Fruit fly (Drosophila melanogaster) S2 (cell line): ENCODE measurements around the gene RhoGAP15B.

ENCODE experiments used
- CG8478 ChIP-seq: fragments of >200 bp; optimal IDR thresholded peaks from 2 replicates; lab custom pipeline; 2018
- CTCF ChIP-seq, 2 experiments: fragments of >200 bp; optimal IDR thresholded peaks; 2 replicates each; lab custom pipeline; 2018

DNA sequence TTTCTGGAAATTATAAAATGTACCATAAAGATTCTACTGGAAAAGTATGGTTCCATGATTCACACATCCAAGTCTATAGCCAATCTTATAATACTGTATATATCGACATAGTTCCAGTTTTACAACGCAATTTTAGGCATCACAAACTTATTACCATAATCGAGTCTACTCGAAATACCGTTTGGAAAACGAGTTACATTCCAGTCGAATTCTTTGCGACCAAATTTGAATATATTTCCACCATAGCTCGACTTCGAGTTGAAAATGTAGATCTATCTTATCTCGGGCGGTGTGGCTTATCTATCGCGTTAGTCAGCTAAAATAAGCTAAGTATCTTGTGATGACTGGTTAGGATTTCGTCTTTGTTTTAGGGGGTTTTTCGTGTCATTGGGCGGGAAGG lies 33.2 kb upstream of the RhoGAP15B start:
- TF ChIP-seq CG8478 (no peak), CTCF (optimal IDR thresholded peaks at IDR 0.05; lab: Kevin White, UChicago) (no peak)
